Fruit fly (Drosophila melanogaster) whole organism, embryonic: ENCODE measurements around the gene Cyp313a4.

Experiments used
- BEAF-32 ChIP-seq: fragments of 200-800 bp; sonication (Bioruptor generic); optimal IDR thresholded peaks from 3 replicates; lab custom pipeline; 2017; ENCODE audit warnings: missing biosample characterization, missing genetic modification characterization, mild to moderate bottlenecking, moderate library complexity, missing genetic modification reagents
- CG10274 ChIP-seq: fragments of 200-800 bp; sonication (Bioruptor generic); optimal IDR thresholded peaks from 3 replicates; lab custom pipeline; 2017; ENCODE audit warnings: missing biosample characterization, mild to moderate bottlenecking, missing genetic modification characterization
- CG10321 ChIP-seq: fragments of 200-800 bp; sonication (Bioruptor generic); IDR thresholded peaks from 2 replicates; pipeline ENCODE4 v1.3.6; 2022; ENCODE audit warnings: missing biosample characterization, missing genetic modification characterization
- CG12155 ChIP-seq: fragments of 200-800 bp; sonication (Bioruptor generic); optimal IDR thresholded peaks from 3 replicates; lab custom pipeline; 2016; ENCODE audit warnings: missing biosample characterization, missing genetic modification characterization
- CG15269 ChIP-seq: fragments of 200-800 bp; sonication (Bioruptor generic); optimal IDR thresholded peaks from 2 replicates; lab custom pipeline; 2018; ENCODE audit warnings: missing biosample characterization, mild to moderate bottlenecking, missing genetic modification characterization, moderate library complexity
- CG15479 ChIP-seq: fragments of 200-800 bp; sonication (Bioruptor generic); optimal IDR thresholded peaks from 3 replicates; lab custom pipeline; 2019; ENCODE audit warnings: missing biosample characterization, mild to moderate bottlenecking, missing genetic modification characterization, moderate library complexity
- CG17186 ChIP-seq: fragments of 200-800 bp; sonication (Bioruptor generic); optimal IDR thresholded peaks from 3 replicates; lab custom pipeline; 2017; ENCODE audit warnings: missing biosample characterization, missing genetic modification reagents, missing genetic modification characterization
- CG17385 ChIP-seq: fragments of 200-800 bp; sonication (Bioruptor generic); optimal IDR thresholded peaks from 3 replicates; lab custom pipeline; 2018; ENCODE audit warnings: missing biosample characterization, mild to moderate bottlenecking, missing genetic modification characterization
- CG2678 ChIP-seq: fragments of 200-800 bp; sonication (Bioruptor generic); optimal IDR thresholded peaks from 3 replicates; lab custom pipeline; 2019; ENCODE audit warnings: missing biosample characterization, mild to moderate bottlenecking, missing genetic modification characterization, moderate library complexity
- CG3281 ChIP-seq: fragments of 200-800 bp; sonication (Bioruptor generic); optimal IDR thresholded peaks from 3 replicates; lab custom pipeline; 2017; ENCODE audit warnings: missing biosample characterization, mild to moderate bottlenecking, missing genetic modification characterization
- CG33213 ChIP-seq: fragments of 200-800 bp; sonication (Bioruptor generic); optimal IDR thresholded peaks from 3 replicates; lab custom pipeline; 2016; ENCODE audit warnings: missing biosample characterization, missing genetic modification characterization
- CG4404 ChIP-seq: fragments of 200-800 bp; sonication (Bioruptor generic); IDR thresholded peaks from 2 replicates; pipeline ENCODE4 v1.3.6; 2022; ENCODE audit warnings: missing biosample characterization, missing genetic modification characterization
- CG6654 ChIP-seq: fragments of 200-800 bp; sonication (Bioruptor generic); optimal IDR thresholded peaks from 2 replicates; lab custom pipeline; 2017; ENCODE audit warnings: missing biosample characterization, mild to moderate bottlenecking, missing genetic modification characterization
- CG9215 ChIP-seq: fragments of 200-800 bp; sonication (Bioruptor generic); IDR thresholded peaks from 2 replicates; pipeline ENCODE4 v1.3.6; 2022; ENCODE audit warnings: missing biosample characterization, missing genetic modification characterization
- CG9609 ChIP-seq: fragments of 200-800 bp; sonication (Bioruptor generic); optimal IDR thresholded peaks from 3 replicates; lab custom pipeline; 2016; ENCODE audit warnings: missing biosample characterization, missing genetic modification characterization
- CHES-1-like ChIP-seq: fragments of 200-800 bp; sonication (Bioruptor generic); optimal IDR thresholded peaks from 2 replicates; lab custom pipeline; 2016; ENCODE audit warnings: missing biosample characterization, missing genetic modification characterization
- Camta ChIP-seq: fragments of 200-800 bp; sonication (Bioruptor generic); optimal IDR thresholded peaks from 2 replicates; lab custom pipeline; 2016; ENCODE audit warnings: missing biosample characterization, missing genetic modification characterization
- ERR ChIP-seq: fragments of 200-800 bp; sonication (Bioruptor generic); optimal IDR thresholded peaks from 2 replicates; lab custom pipeline; 2016; ENCODE audit warnings: missing biosample characterization, missing genetic modification characterization
- Hey ChIP-seq: fragments of 200-800 bp; sonication (Bioruptor generic); optimal IDR thresholded peaks from 3 replicates; lab custom pipeline; 2018; ENCODE audit warnings: missing biosample characterization, mild to moderate bottlenecking, missing genetic modification characterization
- Hmx ChIP-seq: fragments of 200-800 bp; sonication (Bioruptor generic); optimal IDR thresholded peaks from 2 replicates; lab custom pipeline; 2016; ENCODE audit warnings: missing biosample characterization, missing genetic modification characterization
- Lhr ChIP-seq: fragments of 200-800 bp; sonication (Bioruptor generic); optimal IDR thresholded peaks from 3 replicates; lab custom pipeline; 2017; ENCODE audit warnings: mild to moderate bottlenecking, missing biosample characterization, missing genetic modification reagents, missing genetic modification characterization
- Oaz ChIP-seq: fragments of 200-800 bp; sonication (Bioruptor generic); IDR thresholded peaks from 2 replicates; pipeline ENCODE4 v1.3.6; 2022; ENCODE audit warnings: missing biosample characterization, missing genetic modification characterization
- Scr ChIP-seq: fragments of 200-800 bp; sonication (Bioruptor generic); IDR thresholded peaks from 2 replicates; pipeline ENCODE4 v1.3.6; 2022; ENCODE audit warnings: missing biosample characterization, missing genetic modification characterization; ENCODE audit not compliant: partially characterized antibody
- TFAM ChIP-seq: fragments of 200-800 bp; sonication (Bioruptor generic); optimal IDR thresholded peaks from 2 replicates; lab custom pipeline; 2017; ENCODE audit warnings: missing biosample characterization, missing genetic modification characterization, inconsistent platforms
- Trl ChIP-seq, 3 experiments: fragments of >200 bp in 2 of 3; fragments of 200-800 bp in 1 of 3; sonication (Bioruptor generic) in 1 of 3; optimal IDR thresholded peaks; 2 replicates in 1 of 3; 3 replicates in 2 of 3; lab custom pipeline; 2016 to 2017; ENCODE audit warnings: missing biosample characterization in 1 of 3, missing genetic modification characterization in 1 of 3
- Xrp1 ChIP-seq: fragments of 200-800 bp; sonication (Bioruptor generic); IDR thresholded peaks from 2 replicates; pipeline ENCODE4 v1.3.6; 2022; ENCODE audit warnings: missing biosample characterization, missing genetic modification characterization
- al ChIP-seq: fragments of 200-800 bp; sonication (Bioruptor generic); IDR thresholded peaks from 2 replicates; pipeline ENCODE4 v1.3.6; 2022; ENCODE audit warnings: missing biosample characterization, missing genetic modification characterization
- cg ChIP-seq: fragments of 200-800 bp; sonication (Bioruptor generic); optimal IDR thresholded peaks from 3 replicates; lab custom pipeline; 2019; ENCODE audit warnings: missing biosample characterization, mild to moderate bottlenecking, missing genetic modification characterization, moderate library complexity
- chif ChIP-seq, 2 experiments: fragments of 200-800 bp; sonication (Bioruptor generic); optimal IDR thresholded peaks; 3 replicates each; lab custom pipeline; 2016; ENCODE audit warnings: missing biosample characterization in 2 of 2, missing genetic modification characterization in 2 of 2
- corto ChIP-seq: fragments of 200-800 bp; sonication (Bioruptor generic); optimal IDR thresholded peaks from 2 replicates; lab custom pipeline; 2016; ENCODE audit warnings: missing biosample characterization, mild to moderate bottlenecking, missing genetic modification characterization, moderate library complexity
- emc ChIP-seq: fragments of 200-800 bp; sonication (Bioruptor generic); optimal IDR thresholded peaks from 2 replicates; lab custom pipeline; 2016; ENCODE audit warnings: missing biosample characterization, missing genetic modification characterization
- ftz-f1 ChIP-seq: fragments of 200-800 bp; sonication (Bioruptor generic); optimal IDR thresholded peaks from 2 replicates; lab custom pipeline; 2016; ENCODE audit warnings: missing biosample characterization, missing genetic modification characterization
- gem ChIP-seq: fragments of 200-800 bp; sonication (Bioruptor generic); optimal IDR thresholded peaks from 2 replicates; lab custom pipeline; 2019; ENCODE audit warnings: missing biosample characterization, mild to moderate bottlenecking, missing genetic modification characterization, moderate library complexity
- lilli ChIP-seq: fragments of 200-800 bp; sonication (Bioruptor generic); optimal IDR thresholded peaks from 3 replicates; lab custom pipeline; 2016; ENCODE audit warnings: missing biosample characterization, missing genetic modification characterization
- nau ChIP-seq: fragments of 200-800 bp; sonication (Bioruptor generic); optimal IDR thresholded peaks from 3 replicates; lab custom pipeline; 2017; ENCODE audit warnings: missing biosample characterization, mild to moderate bottlenecking, missing genetic modification characterization, missing genetic modification reagents
- nerfin-2 ChIP-seq: fragments of 200-800 bp; sonication (Bioruptor generic); IDR thresholded peaks from 2 replicates; pipeline ENCODE4 v1.3.6; 2022; ENCODE audit warnings: missing biosample characterization, missing genetic modification characterization; ENCODE audit not compliant: partially characterized antibody
- prd ChIP-seq, 3 experiments: fragments of >200 bp in 2 of 3; fragments of 200-800 bp in 1 of 3; sonication (Bioruptor generic) in 1 of 3; optimal IDR thresholded peaks in 2 of 3; IDR thresholded peaks in 1 of 3; 2 replicates in 2 of 3; 3 replicates in 1 of 3; pipeline versions ENCODE4 v1.3.6 to Lab custom; 2017 to 2022; ENCODE audit warnings: missing biosample characterization in 1 of 3, missing genetic modification characterization in 1 of 3
- pum ChIP-seq: fragments of 200-800 bp; sonication (Bioruptor generic); optimal IDR thresholded peaks from 2 replicates; lab custom pipeline; 2016; ENCODE audit warnings: missing biosample characterization, missing genetic modification characterization
- sd ChIP-seq: fragments of 200-800 bp; sonication (Bioruptor generic); optimal IDR thresholded peaks from 3 replicates; lab custom pipeline; 2018; ENCODE audit warnings: missing biosample characterization, mild to moderate bottlenecking, missing genetic modification characterization, moderate library complexity
- sna ChIP-seq: fragments of 200-800 bp; sonication (Bioruptor generic); IDR thresholded peaks from 2 replicates; pipeline ENCODE4 v1.3.6; 2022; ENCODE audit warnings: missing biosample characterization, missing genetic modification characterization; ENCODE audit not compliant: partially characterized antibody
- so ChIP-seq: fragments of 200-800 bp; sonication (Bioruptor generic); IDR thresholded peaks from 3 replicates; pipeline ENCODE4 v1.3.6; 2022; ENCODE audit warnings: missing biosample characterization, missing genetic modification characterization
- tap ChIP-seq: fragments of 200-800 bp; optimal IDR thresholded peaks from 3 replicates; lab custom pipeline; 2019; ENCODE audit warnings: missing biosample characterization, mild to moderate bottlenecking, missing genetic modification characterization, moderate library complexity
- tio ChIP-seq: fragments of 200-800 bp; sonication (Bioruptor generic); optimal IDR thresholded peaks from 2 replicates; lab custom pipeline; 2017; ENCODE audit warnings: missing biosample characterization, missing genetic modification characterization, inconsistent platforms
- unpg ChIP-seq: fragments of 200-800 bp; sonication (Bioruptor generic); optimal IDR thresholded peaks from 3 replicates; lab custom pipeline; 2018; ENCODE audit warnings: missing biosample characterization, mild to moderate bottlenecking, missing genetic modification characterization, moderate library complexity
- vnd ChIP-seq: fragments of 200-800 bp; sonication (Bioruptor generic); IDR thresholded peaks from 3 replicates; pipeline ENCODE4 v1.3.6; 2022; ENCODE audit warnings: missing biosample characterization, missing genetic modification characterization; ENCODE audit not compliant: partially characterized antibody
- yki ChIP-seq: fragments of >200 bp; optimal IDR thresholded peaks from 3 replicates; lab custom pipeline; 2018

The Cyp313a4 gene

dm6 chr3R:12654253-12654623, 26.9 kb downstream of the Cyp313a4 start, which contains the start of gene CG6225 (continued):
- TF ChIP-seq BEAF-32 (GFP tag; lab: Kevin White, UChicago) (no peak), so (GFP tag; lab: Robert Waterston, UW) (0 out of 3 replicates have a peak, but pooled peaks have one; percentile 3), Trl (optimal IDR thresholded peaks at IDR 0.05; lab: Kevin White, UChicago) (peak; percentile 29 to 54), Trl (GFP tag; optimal IDR thresholded peaks at IDR 0.05; lab: Kevin White, UChicago) (no peak), vnd (GFP tag; lab: Robert Waterston, UW) (no peak), emc (GFP tag; lab: Kevin White, UChicago) (no peak), CG10321 (GFP tag; lab: Robert Waterston, UW) (no peak), CG17385 (no peak), sd (tag; lab: Kevin White, UChicago) (no peak)

dm6 chr3R:12653511-12654252, 27.5 kb downstream of the Cyp313a4 start:
- TF ChIP-seq Scr (GFP tag; lab: Robert Waterston, UW) (no peak), nerfin-2 (GFP tag; lab: Robert Waterston, UW) (0 out of 2 replicates have a peak, but pooled peaks have one; percentile 18), Hmx (GFP tag; lab: Kevin White, UChicago) (no peak), pum (peak; percentile 81), Camta (GFP tag; lab: Kevin White, UChicago) (peak; percentile 81), ftz-f1 (GFP tag; lab: Kevin White, UChicago) (no peak), corto (GFP tag; lab: Kevin White, UChicago) (no peak), CG6654 (GFP tag; lab: Kevin White, UChicago) (peak; percentile 60), CG15479 (no peak), yki (lab: Kevin White, UChicago) (no peak), CG9215 (GFP tag; lab: Robert Waterston, UW) (peak; percentile 83), CG2678 (tag; lab: Kevin White, UChicago) (peak; percentile 90), prd (optimal IDR thresholded peaks at IDR 0.05; lab: Kevin White, UChicago) (no peak), prd (GFP tag; IDR thresholded peaks at IDR 0.05; lab: Robert Waterston, UW) (peak; percentile 87), CG15269 (peak; percentile 88), CHES-1-like (GFP tag; lab: Kevin White, UChicago) (peak; percentile 73), gem (peak; percentile 89), cg (GFP tag; lab: Kevin White, UChicago) (no peak), Lhr (GFP tag; lab: Kevin White, UChicago) (peak; percentile 33), CG17186 (GFP tag; lab: Kevin White, UChicago) (peak; percentile 63), CG12155 (peak; percentile 57), chif (GFP tag; optimal IDR thresholded peaks at IDR 0.05; lab: Kevin White, UChicago) (peak; percentile 75 to 77), Xrp1 (GFP tag; lab: Robert Waterston, UW) (peak; percentile 64), ERR (GFP tag; lab: Kevin White, UChicago) (peak; percentile 66), lilli (GFP tag; lab: Kevin White, UChicago) (peak; percentile 71), CG10274 (GFP tag; lab: Kevin White, UChicago) (peak; percentile 56), TFAM (no peak), unpg (GFP tag; lab: Kevin White, UChicago) (peak; percentile 81), CG33213 (GFP tag; lab: Kevin White, UChicago) (peak; percentile 64), CG3281 (GFP tag; lab: Kevin White, UChicago) (peak; percentile 81), CG4404 (peak; percentile 72), Hey (tag; lab: Kevin White, UChicago) (no peak), tap (peak; percentile 77), Oaz (GFP tag; lab: Robert Waterston, UW) (peak; percentile 72), sna (GFP tag; lab: Robert Waterston, UW) (0 out of 2 replicates have a peak, but pooled peaks have one; percentile 41), CG9609 (GFP tag; lab: Kevin White, UChicago) (peak; percentile 84), tio (GFP tag; lab: Kevin White, UChicago) (peak; percentile 77), al (peak; percentile 80), nau (peak; percentile 79)
